Worm (Caenorhabditis elegans) whole organism, mixed stage, embryonic: ENCODE measurements around the gene C17B7.9.

Experiments
- cnd-1 ChIP-seq: fragments of 200-800 bp; sonication (Bioruptor generic); optimal IDR thresholded peaks from 2 replicates; lab custom pipeline; 2018; ENCODE audit warnings: mild to moderate bottlenecking, missing genetic modification characterization, missing compliant biosample characterization
- elt-1 ChIP-seq: sonication (generic microtip); optimal IDR thresholded peaks from 2 replicates; lab custom pipeline; 2017; ENCODE audit warnings: missing genetic modification characterization, mild to moderate bottlenecking, missing compliant biosample characterization, antibody characterized with exemption, moderate library complexity, borderline replicate concordance; ENCODE audit not compliant: insufficient read depth
- lin-13 ChIP-seq: fragments of 150-350 bp; optimal IDR thresholded peaks from 2 replicates; lab custom pipeline; 2014; ENCODE audit warnings: missing biosample characterization, missing genetic modification characterization
- nhr-12 ChIP-seq: fragments of 150-350 bp; optimal IDR thresholded peaks from 2 replicates; lab custom pipeline; 2014; ENCODE audit warnings: missing biosample characterization, missing genetic modification characterization
- nhr-28 ChIP-seq: fragments of 150-350 bp; optimal IDR thresholded peaks from 2 replicates; lab custom pipeline; 2014; ENCODE audit warnings: missing biosample characterization, missing genetic modification characterization
- pha-4 ChIP-seq: fragments of 150-350 bp; optimal IDR thresholded peaks from 2 replicates; lab custom pipeline; 2018; ENCODE audit warnings: missing biosample characterization, missing genetic modification reagents, missing genetic modification characterization
- snpc-4 ChIP-seq: fragments of 150-350 bp; optimal IDR thresholded peaks from 2 replicates; lab custom pipeline; 2014; ENCODE audit warnings: missing biosample characterization, missing genetic modification characterization
- unc-62 ChIP-seq: fragments of 150-350 bp; optimal IDR thresholded peaks from 2 replicates; lab custom pipeline; 2014; ENCODE audit warnings: missing biosample characterization, missing genetic modification reagents, missing genetic modification characterization
- zip-8 ChIP-seq: fragments of 150-350 bp; optimal IDR thresholded peaks from 2 replicates; lab custom pipeline; 2014; ENCODE audit warnings: missing biosample characterization, missing genetic modification characterization
- ztf-11 ChIP-seq: fragments of 150-350 bp; optimal IDR thresholded peaks from 2 replicates; lab custom pipeline; 2014; ENCODE audit warnings: missing biosample characterization, missing genetic modification characterization

ce11 chrV:3355544-3355943 is 23.6 kb upstream of the C17B7.9 start:
- TF ChIP-seq unc-62 (GFP tag; lab: Kevin White, UChicago) (no peak), pha-4 (tag; lab: Kevin White, UChicago) (no peak), snpc-4 (tag; lab: Kevin White, UChicago) (no peak), elt-1 (tag; lab: Kevin White, UChicago) (no peak), nhr-28 (tag; lab: Kevin White, UChicago) (no peak), lin-13 (tag; lab: Kevin White, UChicago) (no peak), cnd-1 (no peak), zip-8 (tag; lab: Kevin White, UChicago) (no peak), nhr-12 (tag; lab: Kevin White, UChicago) (no peak), ztf-11 (tag; lab: Kevin White, UChicago) (no peak)
